Fruit fly (Drosophila melanogaster) whole organism, embryonic: ENCODE results near the gene Cad99C.

ENCODE experiments used
- Abd-B ChIP-seq: fragments of 200-800 bp; sonication (Bioruptor generic); optimal IDR thresholded peaks from 2 replicates; lab custom pipeline; 2018; ENCODE audit warnings: missing biosample characterization, mild to moderate bottlenecking, missing genetic modification characterization, moderate library complexity
- Blimp-1 ChIP-seq: fragments of 200-800 bp; sonication (Bioruptor generic); optimal IDR thresholded peaks from 3 replicates; lab custom pipeline; 2018; ENCODE audit warnings: missing biosample characterization, missing genetic modification characterization, mild to moderate bottlenecking, moderate library complexity, missing genetic modification reagents
- BtbVII ChIP-seq: fragments of 200-800 bp; sonication (Bioruptor generic); optimal IDR thresholded peaks from 3 replicates; lab custom pipeline; 2017; ENCODE audit warnings: missing biosample characterization, mild to moderate bottlenecking, missing genetic modification characterization
- Bteb2 ChIP-seq: fragments of 200-800 bp; sonication (Bioruptor generic); optimal IDR thresholded peaks from 2 replicates; lab custom pipeline; 2016; ENCODE audit warnings: missing biosample characterization, missing genetic modification characterization
- CG10462 ChIP-seq: fragments of 200-800 bp; sonication (Bioruptor generic); optimal IDR thresholded peaks from 2 replicates; lab custom pipeline; 2016; ENCODE audit warnings: missing biosample characterization, missing genetic modification characterization
- CG10654 ChIP-seq: fragments of 200-800 bp; sonication (Bioruptor generic); optimal IDR thresholded peaks from 2 replicates; lab custom pipeline; 2016; ENCODE audit warnings: missing biosample characterization, missing genetic modification characterization
- CG10959 ChIP-seq: fragments of 200-800 bp; sonication (Bioruptor generic); IDR thresholded peaks from 2 replicates; pipeline ENCODE4 v1.3.6; 2022; ENCODE audit warnings: missing biosample characterization, missing genetic modification characterization
- CG12299 ChIP-seq: fragments of 200-800 bp; sonication (Bioruptor generic); optimal IDR thresholded peaks from 2 replicates; lab custom pipeline; 2018; ENCODE audit warnings: missing biosample characterization, mild to moderate bottlenecking, missing genetic modification characterization
- CG1233 ChIP-seq: fragments of 200-800 bp; sonication (Bioruptor generic); optimal IDR thresholded peaks from 4 replicates; lab custom pipeline; 2018; ENCODE audit warnings: missing biosample characterization, mild to moderate bottlenecking, missing genetic modification characterization
- CG12659 ChIP-seq: fragments of 200-800 bp; sonication (Bioruptor generic); optimal IDR thresholded peaks from 3 replicates; lab custom pipeline; 2017; ENCODE audit warnings: mild to moderate bottlenecking, missing biosample characterization, missing genetic modification reagents, missing genetic modification characterization
- CG14710 ChIP-seq: fragments of 200-800 bp; sonication (Bioruptor generic); optimal IDR thresholded peaks from 3 replicates; lab custom pipeline; 2019; ENCODE audit warnings: missing biosample characterization, mild to moderate bottlenecking, missing genetic modification characterization, moderate library complexity
- CG17802 ChIP-seq: fragments of 200-800 bp; sonication (Bioruptor generic); optimal IDR thresholded peaks from 2 replicates; lab custom pipeline; 2018; ENCODE audit warnings: missing biosample characterization, mild to moderate bottlenecking, missing genetic modification characterization, moderate library complexity
- CG30431 ChIP-seq: fragments of 200-800 bp; sonication (Bioruptor generic); optimal IDR thresholded peaks from 2 replicates; lab custom pipeline; 2017; ENCODE audit warnings: missing biosample characterization, missing genetic modification characterization
- CG4424 ChIP-seq: fragments of 200-800 bp; sonication (Bioruptor generic); optimal IDR thresholded peaks from 3 replicates; lab custom pipeline; 2016; ENCODE audit warnings: missing biosample characterization, missing genetic modification characterization
- CG4707 ChIP-seq: fragments of 200-800 bp; sonication (Bioruptor generic); optimal IDR thresholded peaks from 2 replicates; lab custom pipeline; 2018; ENCODE audit warnings: missing biosample characterization, mild to moderate bottlenecking, missing genetic modification characterization, moderate library complexity
- CG6854 ChIP-seq: fragments of 200-800 bp; sonication (Bioruptor generic); optimal IDR thresholded peaks from 3 replicates; lab custom pipeline; 2017; ENCODE audit warnings: missing biosample characterization, mild to moderate bottlenecking, missing genetic modification characterization
- CG7987 ChIP-seq: fragments of 200-800 bp; sonication (Bioruptor generic); optimal IDR thresholded peaks from 2 replicates; lab custom pipeline; 2018; ENCODE audit warnings: missing biosample characterization, mild to moderate bottlenecking, missing genetic modification characterization, moderate library complexity
- CG8290 ChIP-seq, 3 experiments: fragments of 200-800 bp; sonication (Bioruptor generic); optimal IDR thresholded peaks; 2 replicates each; lab custom pipeline; 2016 to 2019; ENCODE audit warnings: missing biosample characterization in 3 of 3, missing genetic modification characterization in 3 of 3, mild to moderate bottlenecking in 2 of 3, moderate library complexity in 1 of 3
- CG8924 ChIP-seq: fragments of 200-800 bp; optimal IDR thresholded peaks from 3 replicates; lab custom pipeline; 2019; ENCODE audit warnings: missing biosample characterization, mild to moderate bottlenecking, missing genetic modification characterization, moderate library complexity
- CG9437 ChIP-seq: fragments of 200-800 bp; sonication (Bioruptor generic); optimal IDR thresholded peaks from 2 replicates; lab custom pipeline; 2018; ENCODE audit warnings: missing biosample characterization, mild to moderate bottlenecking, missing genetic modification characterization
- CG9609 ChIP-seq: fragments of 200-800 bp; sonication (Bioruptor generic); optimal IDR thresholded peaks from 3 replicates; lab custom pipeline; 2016; ENCODE audit warnings: missing biosample characterization, missing genetic modification characterization
- CG9727 ChIP-seq: fragments of 200-800 bp; sonication (Bioruptor generic); optimal IDR thresholded peaks from 3 replicates; lab custom pipeline; 2017; ENCODE audit warnings: missing biosample characterization, mild to moderate bottlenecking, missing genetic modification characterization
- CoRest ChIP-seq: fragments of 200-800 bp; sonication (Bioruptor generic); optimal IDR thresholded peaks from 3 replicates; lab custom pipeline; 2018; ENCODE audit warnings: missing biosample characterization, mild to moderate bottlenecking, missing genetic modification characterization, moderate library complexity
- D19A ChIP-seq: fragments of 200-800 bp; optimal IDR thresholded peaks from 3 replicates; lab custom pipeline; 2019; ENCODE audit warnings: missing biosample characterization, mild to moderate bottlenecking, missing genetic modification characterization, moderate library complexity
- Doc3 ChIP-seq: fragments of 200-800 bp; sonication (Bioruptor generic); IDR thresholded peaks from 3 replicates; pipeline ENCODE4 v1.3.6; 2022; ENCODE audit warnings: missing biosample characterization, missing genetic modification characterization; ENCODE audit not compliant: partially characterized antibody
- HHEX ChIP-seq: fragments of 200-800 bp; sonication (Bioruptor generic); optimal IDR thresholded peaks from 3 replicates; lab custom pipeline; 2017; ENCODE audit warnings: missing biosample characterization, mild to moderate bottlenecking, missing genetic modification characterization, missing genetic modification reagents
- Kr ChIP-seq: fragments of 200-800 bp; sonication (Bioruptor generic); optimal IDR thresholded peaks from 2 replicates; lab custom pipeline; 2017; ENCODE audit warnings: missing biosample characterization, mild to moderate bottlenecking, missing genetic modification characterization
- Lhr ChIP-seq: fragments of 200-800 bp; sonication (Bioruptor generic); optimal IDR thresholded peaks from 3 replicates; lab custom pipeline; 2017; ENCODE audit warnings: mild to moderate bottlenecking, missing biosample characterization, missing genetic modification reagents, missing genetic modification characterization
- Side ChIP-seq: fragments of 200-800 bp; sonication (Bioruptor generic); optimal IDR thresholded peaks from 2 replicates; lab custom pipeline; 2016; ENCODE audit warnings: missing biosample characterization, missing genetic modification characterization
- Sry-β ChIP-seq: fragments of 200-800 bp; sonication (Bioruptor generic); optimal IDR thresholded peaks from 2 replicates; lab custom pipeline; 2018; ENCODE audit warnings: missing biosample characterization, mild to moderate bottlenecking, missing genetic modification characterization, moderate library complexity
- Stat92E ChIP-seq, 3 experiments: fragments of >200 bp in 2 of 3; fragments of 200-800 bp in 1 of 3; sonication (Bioruptor generic) in 1 of 3; optimal IDR thresholded peaks; 2 replicates each; lab custom pipeline; 2017 to 2019; ENCODE audit warnings: missing biosample characterization in 3 of 3, missing genetic modification characterization in 3 of 3, mild to moderate bottlenecking in 1 of 3, moderate library complexity in 1 of 3
- TFAM ChIP-seq: fragments of 200-800 bp; sonication (Bioruptor generic); optimal IDR thresholded peaks from 2 replicates; lab custom pipeline; 2017; ENCODE audit warnings: missing biosample characterization, missing genetic modification characterization, inconsistent platforms
- Taf1 ChIP-seq: fragments of 200-800 bp; sonication (Bioruptor generic); IDR thresholded peaks from 2 replicates; pipeline ENCODE4 v1.3.6; 2022; ENCODE audit warnings: missing biosample characterization, missing genetic modification characterization
- Xrp1 ChIP-seq: fragments of 200-800 bp; sonication (Bioruptor generic); IDR thresholded peaks from 2 replicates; pipeline ENCODE4 v1.3.6; 2022; ENCODE audit warnings: missing biosample characterization, missing genetic modification characterization
- ac ChIP-seq: fragments of 200-800 bp; sonication (Bioruptor generic); optimal IDR thresholded peaks from 3 replicates; lab custom pipeline; 2017; ENCODE audit warnings: missing biosample characterization, mild to moderate bottlenecking, missing genetic modification characterization
- bab2 ChIP-seq: fragments of 200-800 bp; sonication (Bioruptor generic); optimal IDR thresholded peaks from 2 replicates; lab custom pipeline; 2016; ENCODE audit warnings: missing biosample characterization, missing genetic modification characterization
- bbx ChIP-seq: fragments of 200-800 bp; sonication (Bioruptor generic); IDR thresholded peaks from 2 replicates; pipeline ENCODE4 v1.3.6; 2022; ENCODE audit warnings: missing biosample characterization, missing genetic modification characterization; ENCODE audit not compliant: partially characterized antibody
- fd64A ChIP-seq: fragments of 200-800 bp; sonication (Bioruptor generic); optimal IDR thresholded peaks from 3 replicates; lab custom pipeline; 2018; ENCODE audit warnings: missing biosample characterization, mild to moderate bottlenecking, missing genetic modification characterization
- gcm ChIP-seq: fragments of 200-800 bp; sonication (Bioruptor generic); optimal IDR thresholded peaks from 2 replicates; lab custom pipeline; 2019; ENCODE audit warnings: missing biosample characterization, mild to moderate bottlenecking, missing genetic modification characterization, moderate library complexity
- gsb-n ChIP-seq: fragments of 200-800 bp; sonication (Bioruptor generic); optimal IDR thresholded peaks from 3 replicates; lab custom pipeline; 2018; ENCODE audit warnings: missing biosample characterization, mild to moderate bottlenecking, missing genetic modification characterization
- mirr ChIP-seq: fragments of 200-800 bp; sonication (Bioruptor generic); optimal IDR thresholded peaks from 3 replicates; lab custom pipeline; 2018; ENCODE audit warnings: missing biosample characterization, mild to moderate bottlenecking, missing genetic modification characterization
- nau ChIP-seq: fragments of 200-800 bp; sonication (Bioruptor generic); optimal IDR thresholded peaks from 3 replicates; lab custom pipeline; 2017; ENCODE audit warnings: missing biosample characterization, mild to moderate bottlenecking, missing genetic modification characterization, missing genetic modification reagents
- nerfin-1 ChIP-seq: fragments of 200-800 bp; sonication (Bioruptor generic); optimal IDR thresholded peaks from 3 replicates; lab custom pipeline; 2019; ENCODE audit warnings: missing biosample characterization, mild to moderate bottlenecking, missing genetic modification characterization, moderate library complexity
- onecut ChIP-seq: fragments of 200-800 bp; sonication (Bioruptor generic); IDR thresholded peaks from 2 replicates; pipeline ENCODE4 v1.3.6; 2022; ENCODE audit warnings: missing biosample characterization, missing genetic modification characterization
- ranshi ChIP-seq: fragments of 200-800 bp; sonication (Bioruptor generic); IDR thresholded peaks from 2 replicates; pipeline ENCODE4 v1.3.6; 2022; ENCODE audit warnings: missing biosample characterization, missing genetic modification characterization
- sd ChIP-seq: fragments of 200-800 bp; sonication (Bioruptor generic); optimal IDR thresholded peaks from 3 replicates; lab custom pipeline; 2018; ENCODE audit warnings: missing biosample characterization, mild to moderate bottlenecking, missing genetic modification characterization, moderate library complexity
- sob ChIP-seq: fragments of 200-800 bp; sonication (Bioruptor generic); IDR thresholded peaks from 2 replicates; pipeline ENCODE4 v1.3.6; 2022; ENCODE audit warnings: missing biosample characterization, missing genetic modification characterization
- tio ChIP-seq: fragments of 200-800 bp; sonication (Bioruptor generic); optimal IDR thresholded peaks from 2 replicates; lab custom pipeline; 2017; ENCODE audit warnings: missing biosample characterization, missing genetic modification characterization, inconsistent platforms
- wek ChIP-seq: fragments of 200-800 bp; sonication (Bioruptor generic); optimal IDR thresholded peaks from 3 replicates; lab custom pipeline; 2018; ENCODE audit warnings: missing biosample characterization, mild to moderate bottlenecking, missing genetic modification characterization, moderate library complexity

The Cad99C gene

DNA sequence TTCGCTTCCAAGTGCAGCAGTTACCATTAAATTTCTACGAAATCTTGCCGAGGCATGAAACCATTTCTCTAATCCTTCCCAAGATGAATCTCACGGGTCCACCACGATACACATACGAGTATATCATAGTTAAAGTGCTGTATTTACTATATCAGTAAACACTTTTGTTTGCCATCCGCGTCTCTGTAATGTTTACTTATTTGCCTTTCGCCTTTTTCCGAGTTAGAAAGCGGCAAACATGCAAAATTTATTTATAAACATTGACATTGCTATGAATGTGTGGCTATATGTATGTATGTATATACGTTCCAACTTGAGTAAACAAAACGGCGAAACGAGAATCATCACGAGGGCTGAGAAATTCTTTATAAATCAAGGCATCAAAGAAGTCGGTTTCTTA lies 10.5 kb upstream of the Cad99C start (continued):
- no peak for TF ChIP-seq CG10654 (GFP tag; lab: Kevin White, UChicago)
- peak; percentile 13 for TF ChIP-seq gcm (GFP tag; lab: Kevin White, UChicago)
- no peak for TF ChIP-seq CG17802 (tag; lab: Kevin White, UChicago)
- TF ChIP-seq nau (GFP tag; lab: Kevin White, UChicago): no peak
- peak; percentile 71 for TF ChIP-seq Blimp-1 (GFP tag; lab: Kevin White, UChicago)
- TF ChIP-seq Bteb2 (GFP tag; lab: Kevin White, UChicago): no peak
- TF ChIP-seq D19A: peak; percentile 46
- TF ChIP-seq tio (GFP tag; lab: Kevin White, UChicago): no peak
- TF ChIP-seq CG6854 (GFP tag; lab: Kevin White, UChicago): peak; percentile 2
- TF ChIP-seq bbx (GFP tag; lab: Robert Waterston, UW): no peak
- TF ChIP-seq TFAM (GFP tag; lab: Kevin White, UChicago): peak; percentile 50
- TF ChIP-seq CG12659 (GFP tag; lab: Kevin White, UChicago): no peak
- no peak for TF ChIP-seq CG8290 (GFP tag; optimal IDR thresholded peaks at IDR 0.05; lab: Kevin White, UChicago)
- TF ChIP-seq CG8290 (tag; optimal IDR thresholded peaks at IDR 0.05; lab: Kevin White, UChicago): no peak
- no peak for TF ChIP-seq CG30431 (GFP tag; lab: Kevin White, UChicago)
- peak; percentile 69 for TF ChIP-seq Xrp1
- TF ChIP-seq mirr (GFP tag; lab: Kevin White, UChicago): no peak
- TF ChIP-seq CG14710 (tag; lab: Kevin White, UChicago): peak; percentile 82
- TF ChIP-seq gsb-n (tag; lab: Kevin White, UChicago): peak; percentile 51
- TF ChIP-seq CG4707 (GFP tag; lab: Kevin White, UChicago): no peak
- TF ChIP-seq Kr (GFP tag; lab: Kevin White, UChicago): peak; percentile 88
- TF ChIP-seq CG12299 (tag; lab: Kevin White, UChicago): peak; percentile 14
- TF ChIP-seq ranshi (GFP tag; lab: Robert Waterston, UW): no peak
- TF ChIP-seq nerfin-1 (tag; lab: Kevin White, UChicago): peak; percentile 80
- TF ChIP-seq CG8924 (tag; lab: Kevin White, UChicago): peak; percentile 63
- no peak for TF ChIP-seq sd (tag; lab: Kevin White, UChicago)
- TF ChIP-seq sob (GFP tag; lab: Robert Waterston, UW): no peak
- no peak for TF ChIP-seq CG9437 (GFP tag; lab: Kevin White, UChicago)
- TF ChIP-seq HHEX (GFP tag; lab: Kevin White, UChicago): peak; percentile 43
- no peak for TF ChIP-seq CG9609 (GFP tag; lab: Kevin White, UChicago)
- peak; percentile 54 for TF ChIP-seq Sry-β (GFP tag; lab: Kevin White, UChicago)
- peak; percentile 79 for TF ChIP-seq CG7987
- peak; percentile 87 for TF ChIP-seq fd64A (GFP tag; lab: Kevin White, UChicago)
- peak; percentile 45 for TF ChIP-seq wek
- no peak for TF ChIP-seq CoRest (tag; lab: Kevin White, UChicago)
- no peak for TF ChIP-seq Doc3
- TF ChIP-seq Stat92E (GFP tag; optimal IDR thresholded peaks at IDR 0.05; lab: Kevin White, UChicago): peak in 1 of 3 experiments; percentile 29
- peak; percentile 15 for TF ChIP-seq CG4424 (GFP tag; lab: Kevin White, UChicago)
- no peak for TF ChIP-seq Lhr (GFP tag; lab: Kevin White, UChicago)
- TF ChIP-seq CG9727 (GFP tag; lab: Kevin White, UChicago): peak; percentile 79
- TF ChIP-seq CG10959 (GFP tag; lab: Robert Waterston, UW): no peak
- TF ChIP-seq BtbVII (GFP tag; lab: Kevin White, UChicago): peak; percentile 45
- TF ChIP-seq Abd-B: no peak
- no peak for TF ChIP-seq Taf1
- peak; percentile 84 for TF ChIP-seq CG1233
- peak; percentile 16 for TF ChIP-seq Side (GFP tag; lab: Kevin White, UChicago)
- no peak; the same call in 1 of the 2 replicates for TF ChIP-seq onecut (GFP tag; lab: Robert Waterston, UW)
- TF ChIP-seq ac (GFP tag; lab: Kevin White, UChicago): peak; percentile 56
- peak; percentile 9 for TF ChIP-seq bab2 (GFP tag; lab: Kevin White, UChicago)
- no peak for TF ChIP-seq CG10462 (GFP tag; lab: Kevin White, UChicago)
